Worm (Caenorhabditis elegans) whole organism, L1 larva: ENCODE results near the gene Y66C5A.2.

ENCODE experiments used
- C04F5.9 ChIP-seq: sonication (generic microtip); optimal IDR thresholded peaks from 2 replicates; lab custom pipeline; 2016; ENCODE audit warnings: missing genetic modification characterization, missing compliant biosample characterization
- C34B4.2 ChIP-seq: sonication (generic microtip); optimal IDR thresholded peaks from 2 replicates; lab custom pipeline; 2017; ENCODE audit warnings: mild to moderate bottlenecking, missing genetic modification characterization, missing compliant biosample characterization
- F16B12.6 ChIP-seq: fragments of 150-350 bp; optimal IDR thresholded peaks from 2 replicates; lab custom pipeline; 2014; ENCODE audit warnings: missing biosample characterization, missing genetic modification characterization
- aly-2 ChIP-seq: fragments of 150-350 bp; optimal IDR thresholded peaks from 2 replicates; lab custom pipeline; 2014; ENCODE audit warnings: missing biosample characterization, missing genetic modification characterization
- blmp-1 ChIP-seq: fragments of 150-350 bp; optimal IDR thresholded peaks from 2 replicates; lab custom pipeline; 2014; ENCODE audit warnings: missing biosample characterization, missing genetic modification characterization
- ceh-63 ChIP-seq: fragments of 200-800 bp; sonication (Bioruptor generic); optimal IDR thresholded peaks from 2 replicates; lab custom pipeline; 2018; ENCODE audit warnings: mild to moderate bottlenecking, missing genetic modification characterization, missing compliant biosample characterization
- ceh-82 ChIP-seq, 3 experiments: fragments of 150-350 bp in 1 of 3; sonication (generic microtip) in 2 of 3; optimal IDR thresholded peaks; 2 replicates each; lab custom pipeline; 2014 to 2017; ENCODE audit warnings: missing biosample characterization in 3 of 3, missing genetic modification characterization in 3 of 3
- ceh-88 ChIP-seq: fragments of 200-800 bp; sonication (Bioruptor generic); IDR thresholded peaks from 2 replicates; pipeline ENCODE4 v1.3.6; 2022; ENCODE audit warnings: missing genetic modification characterization, missing compliant biosample characterization
- ces-1 ChIP-seq: fragments of 150-350 bp; optimal IDR thresholded peaks from 2 replicates; lab custom pipeline; 2014; ENCODE audit warnings: missing biosample characterization, missing genetic modification reagents, missing genetic modification characterization
- dpl-1 ChIP-seq, 3 experiments: fragments of 150-350 bp in 2 of 3; sonication (generic microtip) in 1 of 3; optimal IDR thresholded peaks; 2 replicates each; lab custom pipeline; 2014 to 2017; ENCODE audit warnings: missing biosample characterization in 3 of 3, missing genetic modification characterization in 3 of 3, missing genetic modification reagents in 3 of 3
- dsc-1 ChIP-seq: sonication (generic microtip); optimal IDR thresholded peaks from 2 replicates; lab custom pipeline; 2016; ENCODE audit warnings: mild to moderate bottlenecking, missing genetic modification characterization, missing compliant biosample characterization
- efl-1 ChIP-seq, 4 experiments: fragments of 150-350 bp; optimal IDR thresholded peaks in 3 of 4; peaks in 1 of 4; 1 replicate in 1 of 4; 2 replicates in 3 of 4; lab custom pipeline; 2014; ENCODE audit warnings: missing biosample characterization in 2 of 4, missing genetic modification characterization in 2 of 4, missing genetic modification reagents in 2 of 4
- egl-13 ChIP-seq: sonication (generic microtip); optimal IDR thresholded peaks from 2 replicates; lab custom pipeline; 2016; ENCODE audit warnings: missing genotype, missing genetic modification reagents, missing genetic modification characterization, missing compliant biosample characterization
- egl-27 ChIP-seq, 2 experiments: fragments of 150-350 bp in 1 of 2; sonication (generic microtip); optimal IDR thresholded peaks; 3 replicates each; lab custom pipeline; 2017 to 2018; ENCODE audit warnings: missing biosample characterization in 2 of 2, missing genetic modification characterization in 2 of 2, missing genetic modification reagents in 2 of 2
- elt-2 ChIP-seq: sonication (generic microtip); optimal IDR thresholded peaks from 2 replicates; lab custom pipeline; 2016; ENCODE audit warnings: missing genetic modification characterization, mild to moderate bottlenecking, inconsistent platforms, missing compliant biosample characterization, missing genetic modification reagents
- elt-3 ChIP-seq, 6 experiments: fragments of 150-350 bp in 1 of 6; sonication (generic microtip); optimal IDR thresholded peaks; 2 replicates each; lab custom pipeline; 2017 to 2018; ENCODE audit warnings: missing biosample characterization in 6 of 6, missing genetic modification characterization in 6 of 6, inconsistent platforms in 1 of 6
- grh-1 ChIP-seq: fragments of 200-800 bp; sonication (Bioruptor generic); IDR thresholded peaks from 2 replicates; pipeline ENCODE4 v1.3.6; 2022; ENCODE audit warnings: missing genetic modification reagents, missing genetic modification characterization, missing compliant biosample characterization
- hlh-4 ChIP-seq: sonication (generic microtip); optimal IDR thresholded peaks from 2 replicates; lab custom pipeline; 2016; ENCODE audit warnings: mild to moderate bottlenecking, missing genetic modification characterization, missing compliant biosample characterization
- irx-1 ChIP-seq: sonication (generic microtip); optimal IDR thresholded peaks from 2 replicates; lab custom pipeline; 2016; ENCODE audit warnings: missing genetic modification characterization, missing compliant biosample characterization
- jun-1 ChIP-seq: fragments of 150-350 bp; optimal IDR thresholded peaks from 2 replicates; lab custom pipeline; 2014; ENCODE audit warnings: missing biosample characterization, missing genetic modification reagents, missing genetic modification characterization
- lin-14 ChIP-seq: fragments of 200-800 bp; sonication (Bioruptor generic); optimal IDR thresholded peaks from 2 replicates; lab custom pipeline; 2018; ENCODE audit warnings: mild to moderate bottlenecking, missing genetic modification characterization, moderate library complexity, missing compliant biosample characterization
- lin-35 ChIP-seq, 2 experiments: fragments of 150-350 bp; optimal IDR thresholded peaks; 2 replicates each; lab custom pipeline; 2014; ENCODE audit warnings: missing biosample characterization in 2 of 2, missing genetic modification characterization in 2 of 2, missing genetic modification reagents in 2 of 2
- lsy-2 ChIP-seq, 2 experiments: fragments of 150-350 bp; optimal IDR thresholded peaks; 2 replicates each; lab custom pipeline; 2014; ENCODE audit warnings: missing biosample characterization in 2 of 2, missing genetic modification characterization in 2 of 2
- mdl-1 ChIP-seq, 2 experiments: fragments of 150-350 bp; optimal IDR thresholded peaks; 2 replicates each; lab custom pipeline; 2014 to 2017; ENCODE audit warnings: missing biosample characterization in 2 of 2, missing genetic modification characterization in 2 of 2, inconsistent platforms in 1 of 2
- mep-1 ChIP-seq: fragments of 150-350 bp; optimal IDR thresholded peaks from 2 replicates; lab custom pipeline; 2014; ENCODE audit warnings: missing biosample characterization, missing genetic modification characterization
- nhr-19 ChIP-seq: fragments of 200-800 bp; sonication (Bioruptor generic); conservative IDR thresholded peaks from 2 replicates; pipeline ENCODE4 v1.3.6; 2022; ENCODE audit warnings: missing genetic modification characterization, missing compliant biosample characterization
- nhr-20 ChIP-seq: sonication (generic microtip); optimal IDR thresholded peaks from 2 replicates; lab custom pipeline; 2016; ENCODE audit warnings: mild to moderate bottlenecking, missing genetic modification characterization, missing compliant biosample characterization
- nhr-237 ChIP-seq: fragments of 150-350 bp; optimal IDR thresholded peaks from 2 replicates; lab custom pipeline; 2014; ENCODE audit warnings: missing biosample characterization, missing genetic modification characterization
- nhr-47 ChIP-seq: sonication (generic microtip); optimal IDR thresholded peaks from 2 replicates; lab custom pipeline; 2016; ENCODE audit warnings: mild to moderate bottlenecking, missing genetic modification characterization, moderate library complexity, missing compliant biosample characterization
- nhr-71 ChIP-seq: sonication (generic microtip); optimal IDR thresholded peaks from 2 replicates; lab custom pipeline; 2016; ENCODE audit warnings: mild to moderate bottlenecking, missing genetic modification characterization, moderate library complexity, missing compliant biosample characterization
- nhr-77 ChIP-seq: fragments of 150-350 bp; optimal IDR thresholded peaks from 2 replicates; lab custom pipeline; 2014; ENCODE audit warnings: missing biosample characterization, missing genetic modification characterization
- nhr-85 ChIP-seq: sonication (generic microtip); peaks from one replicate; lab custom pipeline; 2016; ENCODE audit warnings: missing genetic modification characterization, inconsistent platforms, missing compliant biosample characterization
- nhr-90 ChIP-seq: sonication (generic microtip); optimal IDR thresholded peaks from 2 replicates; lab custom pipeline; 2016; ENCODE audit warnings: mild to moderate bottlenecking, missing genetic modification characterization, missing compliant biosample characterization; ENCODE audit not compliant: poor library complexity
- pag-3 ChIP-seq: sonication (generic microtip); optimal IDR thresholded peaks from 2 replicates; lab custom pipeline; 2017; ENCODE audit warnings: missing genetic modification characterization, mild to moderate bottlenecking, missing compliant biosample characterization, antibody characterized with exemption, borderline replicate concordance; ENCODE audit not compliant: insufficient read depth
- pqm-1 ChIP-seq: sonication (generic microtip); optimal IDR thresholded peaks from 3 replicates; lab custom pipeline; 2017; ENCODE audit warnings: missing biosample characterization, missing genetic modification characterization
- rnt-1 ChIP-seq: sonication (generic microtip); optimal IDR thresholded peaks from 2 replicates; lab custom pipeline; 2016; ENCODE audit warnings: mild to moderate bottlenecking, missing genetic modification characterization, moderate library complexity, missing compliant biosample characterization
- skn-1 ChIP-seq: fragments of 150-350 bp; optimal IDR thresholded peaks from 2 replicates; lab custom pipeline; 2014; ENCODE audit warnings: missing biosample characterization, missing genetic modification characterization
- snu-23 ChIP-seq: sonication (generic microtip); optimal IDR thresholded peaks from 2 replicates; lab custom pipeline; 2016; ENCODE audit warnings: missing genetic modification characterization, missing compliant biosample characterization
- swsn-7 ChIP-seq: sonication (generic microtip); optimal IDR thresholded peaks from 2 replicates; lab custom pipeline; 2016; ENCODE audit warnings: missing genetic modification characterization, missing compliant biosample characterization
- tbx-2 ChIP-seq: sonication (generic microtip); optimal IDR thresholded peaks from 2 replicates; lab custom pipeline; 2016; ENCODE audit warnings: missing genetic modification characterization, missing compliant biosample characterization
- unc-130 ChIP-seq: fragments of 150-350 bp; optimal IDR thresholded peaks from 2 replicates; lab custom pipeline; 2017; ENCODE audit warnings: missing biosample characterization, missing genetic modification characterization, inconsistent platforms
- ztf-11 ChIP-seq, 2 experiments: sonication (generic microtip); optimal IDR thresholded peaks; 2 replicates each; lab custom pipeline; 2016 to 2017; ENCODE audit warnings: missing genetic modification characterization in 2 of 2, missing biosample characterization in 1 of 2, missing compliant biosample characterization in 1 of 2

Y66C5A.2 gene

DNA sequence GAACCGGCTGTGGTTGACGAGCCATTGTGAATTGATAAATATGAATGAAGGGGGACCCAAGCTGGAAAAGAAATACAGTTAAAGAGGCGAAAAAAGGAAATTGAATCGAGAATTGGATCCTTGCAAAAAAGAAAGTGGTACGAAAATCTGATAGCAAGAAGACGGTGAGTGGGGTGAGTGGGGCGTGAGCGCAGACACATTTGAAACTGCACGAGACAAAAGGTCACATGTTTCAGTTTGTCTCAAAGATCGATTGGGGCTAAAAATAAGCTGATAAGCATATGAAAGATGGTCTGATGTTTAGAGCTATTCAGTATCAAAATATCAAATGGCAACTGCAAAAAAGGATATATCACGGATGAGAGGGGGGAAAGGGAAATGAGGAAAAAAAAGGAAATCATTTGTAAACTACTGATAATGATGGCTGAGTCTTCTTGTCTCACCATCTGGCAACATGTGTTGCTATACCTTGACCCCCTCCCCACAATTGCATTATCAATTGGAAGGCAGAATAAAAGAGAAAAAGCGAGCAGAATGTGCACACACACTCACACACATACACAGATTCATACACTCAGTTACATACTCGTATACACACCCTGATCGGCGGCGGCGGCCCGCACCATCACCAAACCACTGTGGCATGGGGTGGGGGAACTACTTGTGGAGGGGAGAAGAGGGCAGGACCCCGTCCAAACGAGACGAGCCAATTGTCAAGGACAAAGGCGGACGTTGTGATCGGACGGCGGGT lies 43.5 kb downstream of the Y66C5A.2 start, which contains the start of gene M163.1:
Gene M163.1, minus strand, starts transcription at position 25 of the 751 bp plus-strand sequence.
- no peak for TF ChIP-seq C34B4.2
- no peak for TF ChIP-seq aly-2 (tag; lab: Kevin White, UChicago)
- TF ChIP-seq nhr-19 (GFP tag; lab: Robert Waterston, UW) = peak; percentile 37
- TF ChIP-seq unc-130 (tag; lab: Kevin White, UChicago) = peak; percentile 3
- TF ChIP-seq blmp-1 (tag; lab: Kevin White, UChicago) = no peak
- 0 out of 2 replicates have a peak, but pooled peaks have one; percentile 13 for TF ChIP-seq grh-1 (GFP tag; lab: Robert Waterston, UW)
- TF ChIP-seq nhr-85 (tag; lab: Kevin White, UChicago) = peak; percentile 73
- peak in 1 of 2 experiments; percentile 30 for TF ChIP-seq ztf-11 (tag; optimal IDR thresholded peaks at IDR 0.05; lab: Kevin White, UChicago)
- TF ChIP-seq elt-2 (tag; lab: Kevin White, UChicago) = peak; percentile 31
- TF ChIP-seq rnt-1 (tag; lab: Kevin White, UChicago) = peak; percentile 22
- TF ChIP-seq egl-13 (tag; lab: Kevin White, UChicago) = no peak
- TF ChIP-seq nhr-20 = peak; percentile 52
- peak; percentile 52 for TF ChIP-seq nhr-71 (tag; lab: Kevin White, UChicago)
- TF ChIP-seq lin-14 (GFP tag; lab: Kevin White, UChicago) = peak; percentile 53

DNA sequence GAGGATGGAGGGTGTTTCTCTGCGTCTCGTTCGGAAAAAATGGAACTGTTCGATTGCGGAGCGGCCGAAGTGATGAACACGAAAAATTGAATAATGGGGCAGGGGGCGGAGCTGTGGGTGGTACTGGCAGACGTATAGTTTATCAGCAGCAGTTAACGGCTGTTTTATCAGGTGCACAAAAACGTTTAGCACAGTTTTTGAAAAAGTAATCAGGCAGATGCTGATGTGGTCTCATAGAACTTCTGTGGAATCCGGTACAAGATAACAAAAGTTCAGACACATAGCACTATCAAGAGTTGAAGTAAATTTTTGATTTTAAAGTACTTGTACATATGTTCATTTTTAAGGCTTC lies 44.0 kb downstream of the Y66C5A.2 start:
- TF ChIP-seq rnt-1 (tag; lab: Kevin White, UChicago) (no peak), elt-2 (tag; lab: Kevin White, UChicago) (peak; percentile 30)

DNA sequence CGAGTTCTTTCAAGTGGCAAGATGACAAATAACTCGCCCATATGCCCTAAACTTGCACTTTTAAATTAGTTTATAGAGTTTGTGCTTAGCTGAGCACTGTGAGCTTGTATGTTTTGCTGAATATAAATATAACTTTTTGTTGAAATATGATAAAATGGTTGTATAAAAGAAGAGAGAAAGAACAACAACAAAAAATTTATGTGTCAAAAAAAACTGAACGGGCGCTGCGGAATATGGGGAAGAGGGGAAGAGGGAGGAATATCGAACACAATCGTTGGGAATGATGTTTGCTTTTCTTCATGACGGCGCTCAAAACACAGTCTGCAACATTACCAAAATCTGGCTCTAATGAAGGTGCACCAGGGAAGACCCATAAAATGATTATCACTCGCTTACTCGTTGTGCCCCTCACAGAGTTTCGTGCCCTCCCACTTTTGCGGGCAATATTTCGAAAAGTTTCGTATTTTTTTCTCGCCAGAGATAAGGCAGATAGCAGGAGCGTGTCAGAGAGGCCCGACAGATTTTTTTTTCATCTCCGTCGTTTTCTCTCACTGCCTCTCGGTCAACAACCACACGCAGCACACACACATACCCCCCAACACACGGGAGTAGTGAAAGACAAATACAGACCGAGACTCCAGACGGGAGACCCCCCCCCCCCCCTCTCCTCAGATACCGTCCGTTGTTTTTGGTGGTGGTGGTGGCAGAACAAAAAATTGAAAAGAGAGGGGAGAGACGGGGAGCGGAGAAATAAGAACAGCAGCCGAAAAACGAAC lies 45.3 kb downstream of the Y66C5A.2 start:
- TF ChIP-seq nhr-71 (tag; lab: Kevin White, UChicago) (peak; percentile 82), F16B12.6 (tag; lab: Kevin White, UChicago) (peak; percentile 9), nhr-47 (tag; lab: Kevin White, UChicago) (peak; percentile 39), pqm-1 (peak; percentile 57), tbx-2 (tag; lab: Kevin White, UChicago) (peak; percentile 17), mdl-1 (tag; optimal IDR thresholded peaks at IDR 0.05; lab: Kevin White, UChicago) (peak in 1 of 2 experiments; percentile 64), nhr-20 (peak; percentile 79), nhr-237 (tag; lab: Kevin White, UChicago) (peak; percentile 54), elt-2 (tag; lab: Kevin White, UChicago) (peak; percentile 91), efl-1 (optimal IDR thresholded peaks at IDR 0.05; lab: Kevin White, UChicago) (peak in 1 of 2 experiments; percentile 10), efl-1 (GFP tag; optimal IDR thresholded peaks at IDR 0.05 in 1 of 2; lab: Kevin White, UChicago) (peak in 1 of 2 experiments; percentile 93), irx-1 (tag; lab: Kevin White, UChicago) (peak; percentile 35), snu-23 (peak; percentile 71), egl-27 (tag; optimal IDR thresholded peaks at IDR 0.05; lab: Kevin White, UChicago) (peak; percentile 30 to 51), dpl-1 (GFP tag; optimal IDR thresholded peaks at IDR 0.05; lab: Kevin White, UChicago) (peak in 1 of 3 experiments; percentile 10), ceh-63 (GFP tag; lab: Kevin White, UChicago) (no peak), lsy-2 (tag; optimal IDR thresholded peaks at IDR 0.05; lab: Kevin White, UChicago) (peak; percentile 14 to 42), ceh-82 (tag; optimal IDR thresholded peaks at IDR 0.05; lab: Kevin White, UChicago) (peak in 2 of 3 experiments; percentile 22 to 28), skn-1 (peak; percentile 17), hlh-4 (tag; lab: Kevin White, UChicago) (no peak), lin-35 (GFP tag; optimal IDR thresholded peaks at IDR 0.05; lab: Kevin White, UChicago) (peak; percentile 1 to 61), dsc-1 (no peak), grh-1 (GFP tag; lab: Robert Waterston, UW) (peak; percentile 69), ces-1 (GFP tag; lab: Kevin White, UChicago) (no peak), jun-1 (tag; lab: Kevin White, UChicago) (peak; percentile 7), swsn-7 (tag; lab: Kevin White, UChicago) (peak; percentile 57), mep-1 (tag; lab: Kevin White, UChicago) (peak; percentile 33), nhr-77 (tag; lab: Kevin White, UChicago) (peak; percentile 90), nhr-90 (peak; percentile 52), lin-14 (GFP tag; lab: Kevin White, UChicago) (peak; percentile 91), rnt-1 (tag; lab: Kevin White, UChicago) (peak; percentile 83), nhr-85 (tag; lab: Kevin White, UChicago) (peak; percentile 96), pag-3 (tag; lab: Kevin White, UChicago) (peak; percentile 15), ceh-88 (no peak), nhr-19 (GFP tag; lab: Robert Waterston, UW) (peak; percentile 73), C04F5.9 (tag; lab: Kevin White, UChicago) (no peak), elt-3 (tag; optimal IDR thresholded peaks at IDR 0.05; lab: Kevin White, UChicago) (peak; percentile 26 to 98 (median 58))
